Worm (Caenorhabditis elegans) whole organism, young adult: Measurements from ENCODE around the gene ZK550.6.

Experiments used
- C17E4.6 ChIP-seq: fragments of 200-800 bp; sonication (Bioruptor generic); IDR thresholded peaks from 2 replicates; pipeline ENCODE4 v1.3.6; 2022; ENCODE audit warnings: missing genetic modification reagents, missing genetic modification characterization, missing compliant biosample characterization
- D2030.7 ChIP-seq: fragments of 200-800 bp; sonication (Bioruptor generic); IDR thresholded peaks from 2 replicates; pipeline ENCODE4 v1.3.6; 2022; ENCODE audit warnings: missing genetic modification reagents, missing genetic modification characterization, missing compliant biosample characterization
- F10E7.11 ChIP-seq: sonication (generic microtip); optimal IDR thresholded peaks from 2 replicates; lab custom pipeline; 2017; ENCODE audit warnings: mild to moderate bottlenecking, missing genetic modification characterization, moderate library complexity, missing compliant biosample characterization
- F33H1.4 ChIP-seq: fragments of 200-800 bp; sonication (Bioruptor generic); IDR thresholded peaks from 2 replicates; pipeline ENCODE4 v1.3.6; 2022; ENCODE audit warnings: missing genetic modification reagents, missing genetic modification characterization, missing compliant biosample characterization
- F39B2.1 ChIP-seq: fragments of 200-800 bp; sonication (Bioruptor generic); IDR thresholded peaks from 2 replicates; pipeline ENCODE4 v1.3.6; 2022; ENCODE audit warnings: missing genetic modification reagents, missing genetic modification characterization, missing compliant biosample characterization
- F52B5.7 ChIP-seq: sonication (generic microtip); optimal IDR thresholded peaks from 2 replicates; lab custom pipeline; 2016; ENCODE audit warnings: mild to moderate bottlenecking, missing genetic modification characterization, missing compliant biosample characterization
- Y79H2A.3 ChIP-seq: fragments of 200-800 bp; sonication (Bioruptor generic); conservative IDR thresholded peaks from 2 replicates; pipeline ENCODE4 v1.3.6; 2022; ENCODE audit warnings: missing genetic modification reagents, missing genetic modification characterization, missing compliant biosample characterization
- akir-1 ChIP-seq: fragments of 200-800 bp; sonication (Bioruptor generic); optimal IDR thresholded peaks from 2 replicates; lab custom pipeline; 2018; ENCODE audit warnings: mild to moderate bottlenecking, missing genetic modification characterization, moderate library complexity, missing compliant biosample characterization
- ama-1 ChIP-seq, 3 experiments: fragments of 150-350 bp in 1 of 3; sonication (generic microtip) in 2 of 3; optimal IDR thresholded peaks; 2 replicates each; lab custom pipeline; 2014 to 2018; ENCODE audit warnings: missing biosample characterization in 2 of 3, missing genetic modification characterization in 2 of 3, missing genetic modification reagents in 2 of 3
- aptf-2 ChIP-seq: fragments of 200-800 bp; sonication (Bioruptor generic); conservative IDR thresholded peaks from 2 replicates; pipeline ENCODE4 v1.3.6; 2022; ENCODE audit warnings: missing genetic modification reagents, missing genetic modification characterization, missing compliant biosample characterization
- attf-5 ChIP-seq: fragments of 200-800 bp; sonication (Bioruptor generic); optimal IDR thresholded peaks from 2 replicates; lab custom pipeline; 2018; ENCODE audit warnings: mild to moderate bottlenecking, missing genetic modification characterization, missing compliant biosample characterization
- attf-6 ChIP-seq: fragments of 200-800 bp; sonication (Bioruptor generic); IDR thresholded peaks from 2 replicates; pipeline ENCODE4 v1.3.6; 2022; ENCODE audit warnings: missing genetic modification reagents, missing genetic modification characterization, missing compliant biosample characterization
- ceh-27 ChIP-seq: fragments of 200-800 bp; sonication (Bioruptor generic); optimal IDR thresholded peaks from 2 replicates; lab custom pipeline; 2018; ENCODE audit warnings: mild to moderate bottlenecking, missing genetic modification characterization, moderate library complexity, missing compliant biosample characterization
- ceh-79 ChIP-seq: sonication (generic microtip); optimal IDR thresholded peaks from 2 replicates; lab custom pipeline; 2017; ENCODE audit warnings: mild to moderate bottlenecking, missing genetic modification characterization, missing compliant biosample characterization
- ceh-91 ChIP-seq: fragments of 200-800 bp; sonication (Bioruptor generic); IDR thresholded peaks from 2 replicates; pipeline ENCODE4 v1.3.6; 2022; ENCODE audit warnings: missing genetic modification reagents, missing genetic modification characterization, missing compliant biosample characterization
- chd-7 ChIP-seq: sonication (generic microtip); optimal IDR thresholded peaks from 2 replicates; lab custom pipeline; 2016; ENCODE audit warnings: mild to moderate bottlenecking, missing genetic modification characterization, moderate library complexity, missing compliant biosample characterization
- dpff-1 ChIP-seq: sonication (generic microtip); optimal IDR thresholded peaks from 2 replicates; lab custom pipeline; 2017; ENCODE audit warnings: mild to moderate bottlenecking, missing genetic modification characterization, missing compliant biosample characterization
- dpl-1 ChIP-seq: fragments of 150-350 bp; optimal IDR thresholded peaks from 2 replicates; lab custom pipeline; 2014; ENCODE audit warnings: missing biosample characterization, missing genetic modification reagents, missing genetic modification characterization
- efl-1 ChIP-seq: fragments of 150-350 bp; optimal IDR thresholded peaks from 2 replicates; lab custom pipeline; 2014; ENCODE audit warnings: missing biosample characterization, missing genetic modification reagents, missing genetic modification characterization
- egl-18 ChIP-seq: fragments of 200-800 bp; sonication (Bioruptor generic); IDR thresholded peaks from 2 replicates; pipeline ENCODE4 v1.3.6; 2022; ENCODE audit warnings: missing genetic modification reagents, missing genetic modification characterization, missing compliant biosample characterization
- ekl-4 ChIP-seq: fragments of 200-800 bp; sonication (Bioruptor generic); IDR thresholded peaks from 2 replicates; pipeline ENCODE4 v1.3.6; 2022; ENCODE audit warnings: missing genetic modification reagents, missing genetic modification characterization, missing compliant biosample characterization
- ets-4 ChIP-seq: fragments of 200-800 bp; sonication (Bioruptor generic); optimal IDR thresholded peaks from 2 replicates; lab custom pipeline; 2018; ENCODE audit warnings: mild to moderate bottlenecking, missing genetic modification characterization, missing compliant biosample characterization
- fkh-3 ChIP-seq: sonication (generic microtip); optimal IDR thresholded peaks from 2 replicates; lab custom pipeline; 2016; ENCODE audit warnings: mild to moderate bottlenecking, missing genetic modification characterization, missing compliant biosample characterization
- him-1 ChIP-seq: sonication (generic microtip); optimal IDR thresholded peaks from 2 replicates; lab custom pipeline; 2016; ENCODE audit warnings: missing genotype, missing genetic modification reagents, missing genetic modification characterization, missing compliant biosample characterization
- hlh-12 ChIP-seq: sonication (generic microtip); optimal IDR thresholded peaks from 2 replicates; lab custom pipeline; 2016; ENCODE audit warnings: missing genetic modification characterization, missing compliant biosample characterization
- hlh-26 ChIP-seq: fragments of 200-800 bp; sonication (Bioruptor generic); conservative IDR thresholded peaks from 2 replicates; pipeline ENCODE4 v1.3.6; 2022; ENCODE audit warnings: missing genetic modification reagents, missing genetic modification characterization, missing compliant biosample characterization
- hmg-1.2 ChIP-seq: fragments of 200-800 bp; sonication (Bioruptor generic); IDR thresholded peaks from 2 replicates; pipeline ENCODE4 v1.3.6; 2022; ENCODE audit warnings: missing genetic modification reagents, missing genetic modification characterization, missing compliant biosample characterization
- hsf-1 ChIP-seq: fragments of 200-800 bp; sonication (Bioruptor generic); IDR thresholded peaks from 2 replicates; pipeline ENCODE4 v1.3.6; 2022; ENCODE audit warnings: missing genetic modification reagents, missing genetic modification characterization, missing compliant biosample characterization
- let-526 ChIP-seq: fragments of 200-800 bp; sonication (Bioruptor generic); IDR thresholded peaks from 2 replicates; pipeline ENCODE4 v1.3.6; 2022; ENCODE audit warnings: missing genetic modification reagents, missing genetic modification characterization, missing compliant biosample characterization
- lin-54 ChIP-seq: fragments of 200-800 bp; sonication (Bioruptor generic); optimal IDR thresholded peaks from 2 replicates; lab custom pipeline; 2018; ENCODE audit warnings: mild to moderate bottlenecking, missing genetic modification characterization, missing compliant biosample characterization
- lsl-1 ChIP-seq: fragments of 200-800 bp; sonication (Bioruptor generic); optimal IDR thresholded peaks from 2 replicates; lab custom pipeline; 2018; ENCODE audit warnings: mild to moderate bottlenecking, missing genetic modification characterization, moderate library complexity, missing compliant biosample characterization
- lsy-27 ChIP-seq: sonication (generic microtip); optimal IDR thresholded peaks from 2 replicates; lab custom pipeline; 2017; ENCODE audit warnings: missing genetic modification characterization, mild to moderate bottlenecking, missing compliant biosample characterization, antibody characterized with exemption, missing genotype, borderline replicate concordance; ENCODE audit not compliant: insufficient read depth
- nfya-2 ChIP-seq: fragments of 200-800 bp; sonication (Bioruptor generic); IDR thresholded peaks from 2 replicates; pipeline ENCODE4 v1.3.6; 2022; ENCODE audit warnings: missing genetic modification reagents, missing genetic modification characterization, missing compliant biosample characterization
- nfyb-1 ChIP-seq: fragments of 200-800 bp; sonication (Bioruptor generic); IDR thresholded peaks from 2 replicates; pipeline ENCODE4 v1.3.6; 2022; ENCODE audit warnings: missing genetic modification reagents, missing genetic modification characterization, missing compliant biosample characterization
- nhr-120 ChIP-seq: fragments of 200-800 bp; sonication (Bioruptor generic); IDR thresholded peaks from 2 replicates; pipeline ENCODE4 v1.3.6; 2022; ENCODE audit warnings: missing genetic modification characterization, missing compliant biosample characterization
- nhr-80 ChIP-seq: sonication (generic microtip); optimal IDR thresholded peaks from 2 replicates; lab custom pipeline; 2016; ENCODE audit warnings: missing genetic modification characterization, missing compliant biosample characterization
- pha-4 ChIP-seq: fragments of 150-350 bp; sonication (generic microtip); optimal IDR thresholded peaks from 2 replicates; lab custom pipeline; 2014; ENCODE audit warnings: missing biosample characterization, missing genetic modification reagents, missing genetic modification characterization
- repo-1 ChIP-seq: sonication (generic microtip); optimal IDR thresholded peaks from 2 replicates; lab custom pipeline; 2017; ENCODE audit warnings: mild to moderate bottlenecking, missing genetic modification characterization, missing compliant biosample characterization
- sea-2 ChIP-seq: fragments of 200-800 bp; sonication (Bioruptor generic); IDR thresholded peaks from 2 replicates; pipeline ENCODE4 v1.3.6; 2022; ENCODE audit warnings: missing genetic modification characterization, missing compliant biosample characterization
- snpc-3.4 ChIP-seq: sonication (generic microtip); optimal IDR thresholded peaks from 2 replicates; lab custom pipeline; 2017; ENCODE audit warnings: missing genetic modification characterization, mild to moderate bottlenecking, missing compliant biosample characterization, antibody characterized with exemption, moderate library complexity, missing genotype, missing genetic modification reagents
- tbp1 ChIP-seq: fragments of 200-800 bp; sonication (Bioruptor generic); optimal IDR thresholded peaks from 2 replicates; lab custom pipeline; 2018; ENCODE audit warnings: mild to moderate bottlenecking, missing genetic modification characterization, missing compliant biosample characterization
- xnd-1 ChIP-seq: sonication (generic microtip); optimal IDR thresholded peaks from 2 replicates; lab custom pipeline; 2016; ENCODE audit warnings: missing genotype, missing genetic modification reagents, missing genetic modification characterization, missing compliant biosample characterization
- zfh-2 ChIP-seq: fragments of 200-800 bp; sonication (Bioruptor generic); conservative IDR thresholded peaks from 2 replicates; pipeline ENCODE4 v1.3.6; 2022; ENCODE audit warnings: missing genetic modification reagents, missing genetic modification characterization, missing compliant biosample characterization
- ztf-18 ChIP-seq: sonication (generic microtip); optimal IDR thresholded peaks from 2 replicates; lab custom pipeline; 2016; ENCODE audit warnings: missing genotype, mild to moderate bottlenecking, missing genetic modification characterization, missing compliant biosample characterization
- ztf-26 ChIP-seq: sonication (generic microtip); optimal IDR thresholded peaks from 2 replicates; lab custom pipeline; 2017; ENCODE audit warnings: missing genetic modification characterization, missing compliant biosample characterization

The ZK550.6 gene

DNA sequence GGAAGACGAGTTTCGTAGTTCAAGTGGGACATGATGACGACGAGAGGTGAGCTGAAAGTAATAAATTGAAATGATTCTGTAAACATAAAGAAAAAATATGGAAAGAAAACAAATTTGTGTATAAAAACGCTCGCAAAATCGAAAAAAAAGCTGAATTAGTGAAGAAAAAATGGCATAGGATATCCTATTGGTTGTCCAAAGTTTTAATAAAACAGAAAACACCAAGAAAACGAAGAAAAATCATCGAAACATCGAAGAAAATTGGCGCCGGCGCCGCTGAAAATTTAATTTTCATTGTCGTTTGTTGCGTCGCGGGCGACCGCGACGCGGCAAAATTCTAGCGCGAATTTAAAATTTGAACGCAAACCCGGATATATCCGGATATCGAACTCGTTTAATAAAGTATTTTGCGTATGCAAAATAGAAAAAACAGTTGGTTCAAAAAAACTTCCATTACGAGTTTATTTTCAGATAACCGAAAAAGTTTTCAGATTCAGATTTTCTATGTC is 11.4 kb upstream of the ZK550.6 start, which contains the start of gene gln-5 (continued):
- TF ChIP-seq Y79H2A.3 (GFP tag; lab: Robert Waterston, UW) (no peak), ztf-18 (tag; lab: Kevin White, UChicago) (no peak), pha-4 (no peak), dpl-1 (GFP tag; lab: Kevin White, UChicago) (peak; percentile 90), C17E4.6 (peak; percentile 87), ekl-4 (GFP tag; lab: Robert Waterston, UW) (no peak), lsy-27 (no peak), D2030.7 (peak; percentile 97), ets-4 (GFP tag; lab: Kevin White, UChicago) (no peak), zfh-2 (no peak)

DNA sequence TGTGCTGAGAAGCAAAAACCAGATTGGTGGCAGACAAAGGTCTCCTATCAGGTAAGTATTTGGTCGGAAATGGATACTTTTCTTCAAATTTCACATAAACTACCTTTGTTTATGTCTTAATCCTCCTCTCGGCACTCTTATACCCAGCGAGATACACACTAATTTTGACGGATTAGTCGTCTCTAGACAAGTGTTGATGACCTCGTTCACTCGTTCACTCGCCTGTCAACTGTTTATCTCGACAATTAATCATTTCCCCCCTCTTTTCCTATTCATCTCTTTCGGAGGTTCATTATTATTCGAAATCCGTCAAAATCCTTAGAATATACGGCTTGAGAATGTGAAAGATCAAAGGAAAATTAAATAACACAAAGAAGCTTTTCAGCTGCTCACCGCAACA is 7.4 kb upstream of the ZK550.6 start:
- TF ChIP-seq snpc-3.4 (tag; lab: Kevin White, UChicago) (no peak), akir-1 (GFP tag; lab: Kevin White, UChicago) (no peak), aptf-2 (no peak), lsl-1 (no peak), efl-1 (GFP tag; lab: Kevin White, UChicago) (no peak), let-526 (no peak), dpl-1 (GFP tag; lab: Kevin White, UChicago) (no peak), F10E7.11 (tag; lab: Kevin White, UChicago) (no peak), attf-6 (GFP tag; lab: Robert Waterston, UW) (no peak), dpff-1 (tag; lab: Kevin White, UChicago) (no peak), nhr-120 (GFP tag; lab: Robert Waterston, UW) (no peak), nfya-2 (no peak), repo-1 (tag; lab: Kevin White, UChicago) (no peak), sea-2 (no peak), xnd-1 (tag; lab: Kevin White, UChicago) (no peak)

DNA sequence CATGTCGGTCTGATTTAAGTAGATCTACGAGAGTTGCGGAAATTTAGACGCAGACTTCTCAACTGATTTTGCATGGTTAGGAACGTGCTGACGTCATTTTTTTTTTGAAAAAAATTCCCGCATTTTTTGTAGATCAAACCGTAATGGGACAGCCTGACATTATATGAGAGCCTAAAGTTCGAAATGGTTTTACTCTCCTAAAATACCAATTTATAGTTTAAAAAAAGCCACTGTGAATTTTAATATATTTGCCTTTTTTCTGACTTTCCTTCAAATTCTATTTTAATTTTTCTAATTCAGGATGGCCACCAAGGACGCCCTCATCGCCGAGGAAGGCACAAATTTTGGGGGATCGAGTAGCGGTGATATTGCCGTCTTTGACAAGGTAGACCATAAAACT is 6.8 kb upstream of the ZK550.6 start, which contains the start of gene atgp-1:
Gene atgp-1 (plus strand): TSS at position 301 of the 400 bp plus-strand sequence.
- TF ChIP-seq attf-5 (GFP tag; lab: Kevin White, UChicago), result no peak
- TF ChIP-seq dpl-1 (GFP tag; lab: Kevin White, UChicago), result no peak
- no peak for TF ChIP-seq hlh-12 (tag; lab: Kevin White, UChicago)
- no peak for TF ChIP-seq dpff-1 (tag; lab: Kevin White, UChicago)
- no peak for TF ChIP-seq F33H1.4
- TF ChIP-seq nhr-120 (GFP tag; lab: Robert Waterston, UW), result no peak
- no peak for TF ChIP-seq tbp1
- TF ChIP-seq him-1 (tag; lab: Kevin White, UChicago), result no peak
- no peak for TF ChIP-seq repo-1 (tag; lab: Kevin White, UChicago)
- no peak for TF ChIP-seq Y79H2A.3 (GFP tag; lab: Robert Waterston, UW)
- TF ChIP-seq ceh-79 (tag; lab: Kevin White, UChicago), result no peak
- no peak for TF ChIP-seq fkh-3 (tag; lab: Kevin White, UChicago)
- no peak for TF ChIP-seq nfya-2
- TF ChIP-seq hlh-26 (GFP tag; lab: Robert Waterston, UW), result no peak
- TF ChIP-seq chd-7, result no peak
- no peak for TF ChIP-seq F39B2.1 (GFP tag; lab: Robert Waterston, UW)
- no peak for TF ChIP-seq ztf-26 (tag; lab: Kevin White, UChicago)
- TF ChIP-seq C17E4.6, result no peak

DNA sequence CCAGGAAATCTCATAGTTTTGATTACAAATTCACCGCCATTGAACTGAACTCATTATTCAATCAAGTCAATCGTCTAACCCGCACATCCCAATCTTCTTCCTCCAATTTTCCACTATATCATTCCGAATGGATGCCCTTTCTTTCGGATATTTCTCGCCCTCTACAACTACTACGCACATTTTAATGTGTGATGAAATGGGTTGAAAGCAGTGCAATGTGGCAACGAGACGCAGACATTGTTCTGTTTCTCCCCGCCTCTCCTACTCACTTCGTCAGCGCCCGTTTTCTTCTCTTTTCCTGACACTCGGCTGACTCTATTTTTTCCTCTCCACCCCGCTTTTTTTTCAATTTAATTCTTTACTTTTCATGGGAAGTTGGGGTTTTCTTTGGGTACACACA is 6.3 kb upstream of the ZK550.6 start:
- TF ChIP-seq ceh-91 (no peak), hmg-1.2 (peak; percentile 68; the same call in 1 of the 2 replicates), ceh-27 (no peak), Y79H2A.3 (GFP tag; lab: Robert Waterston, UW) (no peak), nfyb-1 (GFP tag; lab: Robert Waterston, UW) (peak; percentile 51; the same call in 1 of the 2 replicates), sea-2 (no peak), egl-18 (GFP tag; lab: Robert Waterston, UW) (no peak), ama-1 (optimal IDR thresholded peaks at IDR 0.05; lab: Kevin White, UChicago) (peak; percentile 33), ama-1 (GFP tag; optimal IDR thresholded peaks at IDR 0.05; lab: Kevin White, UChicago) (no peak), hsf-1 (GFP tag; lab: Robert Waterston, UW) (no peak), nhr-80 (tag; lab: Kevin White, UChicago) (peak; percentile 30), lin-54 (no peak), chd-7 (no peak), F52B5.7 (no peak)
